Fruit fly (Drosophila melanogaster) whole organism, wandering third instar larva: ENCODE measurements around the gene Ge-1.

ENCODE experiments used
- Abd-B ChIP-seq: fragments of >200 bp; optimal IDR thresholded peaks from 2 replicates; lab custom pipeline; 2017; ENCODE audit warnings: missing biosample characterization, missing genetic modification characterization
- CG32264 ChIP-seq: fragments of 200-800 bp; sonication (Bioruptor generic); optimal IDR thresholded peaks from 2 replicates; lab custom pipeline; 2016; ENCODE audit warnings: missing biosample characterization, missing genetic modification characterization
- CG9705 ChIP-seq: fragments of 200-800 bp; sonication (Bioruptor generic); optimal IDR thresholded peaks from 2 replicates; lab custom pipeline; 2018; ENCODE audit warnings: missing biosample characterization, mild to moderate bottlenecking, missing genetic modification characterization
- CrebA ChIP-seq: fragments of 200-800 bp; sonication (Bioruptor generic); optimal IDR thresholded peaks from 2 replicates; lab custom pipeline; 2016; ENCODE audit warnings: missing biosample characterization, mild to moderate bottlenecking, missing genetic modification characterization, borderline replicate concordance
- Dfd ChIP-seq: fragments of >200 bp; optimal IDR thresholded peaks from 2 replicates; lab custom pipeline; 2017; ENCODE audit warnings: missing biosample characterization, missing genetic modification characterization
- Dif ChIP-seq: fragments of 200-275, 200-300 bp; sonication (Bioruptor generic); optimal IDR thresholded peaks from 2 replicates; lab custom pipeline; 2018; ENCODE audit warnings: missing biosample characterization, missing genetic modification characterization; ENCODE audit not compliant: partially characterized antibody
- GATAd ChIP-seq: sonication (Bioruptor generic); optimal IDR thresholded peaks from 2 replicates; lab custom pipeline; 2016; ENCODE audit warnings: missing biosample characterization, missing genetic modification characterization
- HLH106 ChIP-seq: fragments of 200-800 bp; optimal IDR thresholded peaks from 3 replicates; lab custom pipeline; 2019; ENCODE audit warnings: missing biosample characterization, mild to moderate bottlenecking, missing genetic modification characterization, moderate library complexity
- Hnf4 ChIP-seq: fragments of 200-800 bp; sonication (Bioruptor generic); optimal IDR thresholded peaks from 2 replicates; lab custom pipeline; 2016; ENCODE audit warnings: missing biosample characterization, mild to moderate bottlenecking, missing genetic modification characterization
- Hr78 ChIP-seq: fragments of >200 bp; optimal IDR thresholded peaks from 2 replicates; lab custom pipeline; 2017; ENCODE audit warnings: missing biosample characterization, missing genetic modification characterization
- Hr83 ChIP-seq: fragments of 200-300 bp; sonication (Bioruptor generic); optimal IDR thresholded peaks from 2 replicates; lab custom pipeline; 2016; ENCODE audit warnings: missing biosample characterization, mild to moderate bottlenecking, missing genetic modification characterization, moderate library complexity; ENCODE audit not compliant: poor library complexity, severe bottlenecking
- Jra ChIP-seq: sonication (Bioruptor generic); optimal IDR thresholded peaks from 2 replicates; lab custom pipeline; 2016; ENCODE audit warnings: missing biosample characterization, missing genetic modification characterization
- Mio ChIP-seq: sonication (Bioruptor generic); optimal IDR thresholded peaks from 2 replicates; lab custom pipeline; 2016; ENCODE audit warnings: missing biosample characterization, missing genetic modification characterization
- Myc ChIP-seq: fragments of >200 bp; optimal IDR thresholded peaks from 2 replicates; lab custom pipeline; 2017
- N ChIP-seq: fragments of >200 bp; optimal IDR thresholded peaks from 2 replicates; lab custom pipeline; 2018; ENCODE audit warnings: missing biosample characterization, missing external identifiers, missing genetic modification characterization
- OdsH ChIP-seq: fragments of 200-800 bp; sonication (Bioruptor generic); optimal IDR thresholded peaks from 2 replicates; lab custom pipeline; 2016; ENCODE audit warnings: missing biosample characterization, mild to moderate bottlenecking, missing genetic modification characterization
- Rel ChIP-seq, 2 experiments: fragments of 200-800 bp; sonication (Bioruptor generic) in 1 of 2; optimal IDR thresholded peaks; 2 replicates in 1 of 2; 3 replicates in 1 of 2; lab custom pipeline; 2016 to 2019; ENCODE audit warnings: mild to moderate bottlenecking in 2 of 2, missing biosample characterization in 2 of 2, missing genetic modification characterization in 2 of 2, moderate library complexity in 1 of 2
- Sp1 ChIP-seq: fragments of 200-800 bp; sonication (Bioruptor generic); optimal IDR thresholded peaks from 3 replicates; lab custom pipeline; 2019; ENCODE audit warnings: missing biosample characterization, mild to moderate bottlenecking, missing genetic modification characterization, moderate library complexity
- Vsx2 ChIP-seq: fragments of 200-300, 225-300 bp; sonication (Bioruptor generic); optimal IDR thresholded peaks from 2 replicates; lab custom pipeline; 2018; ENCODE audit warnings: missing biosample characterization, missing genetic modification characterization; ENCODE audit not compliant: partially characterized antibody
- br ChIP-seq: fragments of 200-800 bp; sonication (Bioruptor generic); optimal IDR thresholded peaks from 2 replicates; lab custom pipeline; 2016; ENCODE audit warnings: missing biosample characterization, missing genetic modification characterization
- brk ChIP-seq: fragments of 200-800 bp; sonication (Bioruptor generic); optimal IDR thresholded peaks from 2 replicates; lab custom pipeline; 2016; ENCODE audit warnings: missing biosample characterization, mild to moderate bottlenecking, missing genetic modification characterization
- dl ChIP-seq, 2 experiments: fragments of 175-275, 200-275 bp in 1 of 2; fragments of 200-275 bp in 1 of 2; sonication (Bioruptor generic); optimal IDR thresholded peaks; lab custom pipeline; 2018; ENCODE audit warnings: mild to moderate bottlenecking in 2 of 2, missing biosample characterization in 2 of 2, missing genetic modification characterization in 2 of 2, moderate library complexity in 2 of 2; ENCODE audit not compliant: partially characterized antibody in 2 of 2, insufficient read depth in 1 of 2
- dmrt93B ChIP-seq: fragments of 200-800 bp; sonication (Bioruptor generic); optimal IDR thresholded peaks from 2 replicates; lab custom pipeline; 2018; ENCODE audit warnings: missing biosample characterization, mild to moderate bottlenecking, missing genetic modification characterization
- dsf ChIP-seq: sonication (Bioruptor generic); optimal IDR thresholded peaks from 2 replicates; lab custom pipeline; 2016; ENCODE audit warnings: missing biosample characterization, missing genetic modification characterization, borderline replicate concordance
- ey ChIP-seq: fragments of 200-800 bp; sonication (Bioruptor generic); optimal IDR thresholded peaks from 2 replicates; lab custom pipeline; 2016; ENCODE audit warnings: missing biosample characterization, missing genetic modification characterization
- foxo ChIP-seq, 2 experiments: fragments of 200-800 bp; sonication (Bioruptor generic); optimal IDR thresholded peaks; 2 replicates in 1 of 2; 3 replicates in 1 of 2; lab custom pipeline; 2016 to 2017; ENCODE audit warnings: missing biosample characterization in 2 of 2, missing genetic modification characterization in 2 of 2
- fru ChIP-seq: fragments of 200-800 bp; sonication (Bioruptor generic); optimal IDR thresholded peaks from 3 replicates; lab custom pipeline; 2016; ENCODE audit warnings: missing biosample characterization, mild to moderate bottlenecking, missing genetic modification characterization
- h ChIP-seq: fragments of 200-800 bp; sonication (Bioruptor generic); optimal IDR thresholded peaks from 3 replicates; lab custom pipeline; 2016; ENCODE audit warnings: missing biosample characterization, mild to moderate bottlenecking, missing genetic modification characterization
- jim ChIP-seq: fragments of 175-275, 200-325 bp; sonication (Bioruptor generic); optimal IDR thresholded peaks from 2 replicates; lab custom pipeline; 2016; ENCODE audit warnings: missing biosample characterization, mild to moderate bottlenecking, missing genetic modification characterization
- lola ChIP-seq: fragments of >200 bp; optimal IDR thresholded peaks from 2 replicates; lab custom pipeline; 2017; ENCODE audit warnings: missing biosample characterization, missing genetic modification characterization
- pan ChIP-seq: fragments of >200 bp; optimal IDR thresholded peaks from 2 replicates; lab custom pipeline; 2017
- psq ChIP-seq: fragments of 200-800 bp; sonication (Bioruptor generic); optimal IDR thresholded peaks from 3 replicates; lab custom pipeline; 2017; ENCODE audit warnings: missing biosample characterization, mild to moderate bottlenecking, missing genetic modification characterization, moderate library complexity
- rgr ChIP-seq: fragments of 200-800 bp; sonication (Bioruptor generic); optimal IDR thresholded peaks from 3 replicates; lab custom pipeline; 2016; ENCODE audit warnings: missing biosample characterization, mild to moderate bottlenecking, missing genetic modification characterization
- sage ChIP-seq: fragments of 200-800 bp; sonication (Bioruptor generic); optimal IDR thresholded peaks from 2 replicates; lab custom pipeline; 2016; ENCODE audit warnings: missing biosample characterization, mild to moderate bottlenecking, missing genetic modification characterization
- sv ChIP-seq: fragments of 200-800 bp; sonication (Bioruptor generic); optimal IDR thresholded peaks from 3 replicates; lab custom pipeline; 2016; ENCODE audit warnings: missing biosample characterization, missing genetic modification characterization
- tai ChIP-seq: sonication (Bioruptor generic); optimal IDR thresholded peaks from 2 replicates; lab custom pipeline; 2016; ENCODE audit warnings: missing biosample characterization, missing genetic modification characterization
- usp ChIP-seq: fragments of >200 bp; optimal IDR thresholded peaks from 2 replicates; lab custom pipeline; 2017; ENCODE audit warnings: missing biosample characterization, missing genetic modification characterization
- woc ChIP-seq: sonication (Bioruptor generic); optimal IDR thresholded peaks from 2 replicates; lab custom pipeline; 2016; ENCODE audit warnings: missing biosample characterization, mild to moderate bottlenecking, missing genetic modification characterization

Ge-1 gene

DNA sequence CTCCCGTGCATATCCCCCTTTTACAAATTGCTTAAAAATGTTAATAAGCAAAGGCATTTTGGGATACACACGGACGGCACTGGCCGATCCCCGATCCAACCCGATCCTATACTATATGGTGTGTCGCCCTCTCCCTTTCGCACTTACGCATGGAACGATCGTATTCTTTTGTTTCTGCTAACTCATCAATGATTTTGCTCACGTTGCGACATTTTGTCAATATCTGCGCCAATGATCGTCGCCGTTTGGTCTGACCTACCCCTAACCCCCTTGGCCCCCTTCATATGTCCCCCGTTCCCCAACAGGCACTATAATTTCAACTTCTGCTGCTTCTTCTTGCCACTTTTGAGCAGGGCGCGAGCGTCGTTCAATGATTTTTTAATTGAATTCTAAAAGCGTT lies 51.0 kb downstream of the Ge-1 start:
- TF ChIP-seq h (GFP tag; lab: Kevin White, UChicago) (no peak), Rel (GFP tag; optimal IDR thresholded peaks at IDR 0.05; lab: Kevin White, UChicago) (no peak), Rel (tag; optimal IDR thresholded peaks at IDR 0.05; lab: Kevin White, UChicago) (peak; percentile 49)

DNA sequence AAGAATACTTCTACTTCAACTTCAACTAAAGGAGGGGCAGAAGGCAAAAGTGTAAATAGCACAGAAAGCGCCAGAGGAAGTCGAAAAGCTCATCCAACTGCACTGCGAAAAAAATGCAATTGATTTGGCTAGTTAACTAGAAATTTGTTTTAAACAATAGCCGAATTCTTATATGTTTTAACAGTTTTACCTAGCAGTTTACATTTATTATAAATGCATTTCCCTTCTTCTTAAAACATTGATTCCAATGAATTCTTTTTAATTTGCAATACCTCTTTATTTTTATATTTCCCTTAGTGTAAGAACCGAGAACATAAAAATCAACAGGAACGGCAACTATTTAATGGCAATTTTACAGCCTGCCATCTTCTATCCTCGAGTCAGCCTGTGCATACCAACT lies 52.4 kb downstream of the Ge-1 start:
- TF ChIP-seq Hr78 (GFP tag; lab: Kevin White, UChicago) (no peak), Dfd (GFP tag; lab: Kevin White, UChicago) (peak; percentile 36)

DNA sequence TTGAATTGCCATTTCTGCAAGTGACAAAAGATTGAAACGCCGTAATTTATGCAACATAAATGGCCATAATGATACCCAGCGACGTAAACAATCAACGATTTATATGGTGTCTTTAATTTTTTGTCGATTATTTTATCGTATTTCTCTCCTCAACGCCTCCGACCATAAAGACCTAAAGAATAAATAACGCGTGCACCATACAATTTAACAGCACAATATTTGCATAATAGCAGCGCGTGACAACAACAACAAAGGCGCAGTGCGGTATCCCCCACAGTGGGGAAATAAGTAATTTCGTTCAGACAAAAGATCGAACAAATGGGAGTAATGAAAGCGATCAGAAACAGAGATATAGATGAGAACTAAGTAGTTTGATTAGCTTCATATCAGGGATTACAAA lies 54.6 kb downstream of the Ge-1 start:
- TF ChIP-seq fru (GFP tag; lab: Kevin White, UChicago) (no peak), sv (GFP tag; lab: Kevin White, UChicago) (no peak), sage (GFP tag; lab: Kevin White, UChicago) (no peak), Dif (GFP tag; lab: Kevin White, UChicago) (no peak), Jra (GFP tag; lab: Kevin White, UChicago) (no peak), HLH106 (tag; lab: Kevin White, UChicago) (peak; percentile 17), Vsx2 (no peak), lola (no peak), Sp1 (GFP tag; lab: Kevin White, UChicago) (no peak), GATAd (GFP tag; lab: Kevin White, UChicago) (no peak), foxo (GFP tag; optimal IDR thresholded peaks at IDR 0.05; lab: Kevin White, UChicago) (no peak), Hr83 (GFP tag; lab: Kevin White, UChicago) (peak; percentile 73), CG9705 (GFP tag; lab: Kevin White, UChicago) (peak; percentile 24), OdsH (no peak), Mio (GFP tag; lab: Kevin White, UChicago) (no peak), CG32264 (GFP tag; lab: Kevin White, UChicago) (no peak), psq (GFP tag; lab: Kevin White, UChicago) (no peak), Hnf4 (GFP tag; lab: Kevin White, UChicago) (peak; percentile 31), Myc (lab: Kevin White, UChicago) (no peak), dmrt93B (peak; percentile 7), tai (GFP tag; lab: Kevin White, UChicago) (no peak), Dfd (GFP tag; lab: Kevin White, UChicago) (no peak), dsf (GFP tag; lab: Kevin White, UChicago) (no peak), Hr78 (GFP tag; lab: Kevin White, UChicago) (no peak), Abd-B (GFP tag; lab: Kevin White, UChicago) (no peak), dl (GFP tag; optimal IDR thresholded peaks at IDR 0.05; lab: Kevin White, UChicago; ENCODE audit: insufficient read depth in 1 of 2, partially characterized antibody in 2 of 2) (no peak), brk (GFP tag; lab: Kevin White, UChicago) (no peak), pan (lab: Kevin White, UChicago) (no peak), ey (GFP tag; lab: Kevin White, UChicago) (no peak), Rel (GFP tag; optimal IDR thresholded peaks at IDR 0.05; lab: Kevin White, UChicago) (no peak), Rel (tag; optimal IDR thresholded peaks at IDR 0.05; lab: Kevin White, UChicago) (peak; percentile 26), jim (GFP tag; lab: Kevin White, UChicago) (no peak), h (GFP tag; lab: Kevin White, UChicago) (peak; percentile 70), usp (no peak), br (GFP tag; lab: Kevin White, UChicago) (no peak), N (no peak), rgr (peak; percentile 34), woc (GFP tag; lab: Kevin White, UChicago) (no peak), CrebA (GFP tag; lab: Kevin White, UChicago) (no peak)
